Worm (Caenorhabditis elegans): ENCODE measurements around the gene str-89.

str-89 gene

DNA sequence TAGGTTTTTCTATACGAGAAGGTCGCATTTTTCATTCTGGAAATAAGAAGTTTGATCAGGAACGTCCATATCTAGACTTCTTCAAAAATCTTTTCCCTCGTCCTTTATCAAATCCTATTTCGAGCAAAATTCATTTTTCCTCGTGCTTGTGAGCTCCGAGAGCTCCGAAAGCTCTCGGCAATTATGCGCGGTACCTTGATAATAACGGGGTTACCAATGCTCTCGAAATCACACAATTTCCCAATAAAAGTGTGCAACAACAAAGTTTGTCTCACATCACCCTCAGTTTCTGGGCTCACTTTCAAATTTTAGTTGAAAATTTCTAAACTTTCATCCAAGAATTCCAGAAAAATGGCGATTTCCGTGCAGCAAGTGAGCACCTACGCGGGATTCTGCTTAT is at the start of gene str-89:
str-89 (plus strand) TSS at position 301 of the 400 bp plus-strand sequence.
- TF ChIP-seq ceh-32 (tag; optimal IDR thresholded peaks at IDR 0.05; ENCODE audit: poor library complexity) (no peak), nhr-10 (tag; optimal IDR thresholded peaks at IDR 0.05) (no peak), T26A8.4 (GFP tag; IDR thresholded peaks at IDR 0.05) (no peak), ceh-28 (tag; optimal IDR thresholded peaks at IDR 0.05) (no peak), ceh-62 (tag; optimal IDR thresholded peaks at IDR 0.05) (no peak), ceh-44 (GFP tag; IDR thresholded peaks at IDR 0.05) (no peak), nhr-102 (tag; optimal IDR thresholded peaks at IDR 0.05) (no peak), nhr-77 (tag; optimal IDR thresholded peaks at IDR 0.05) (no peak), zfp-3 (GFP tag; conservative IDR thresholded peaks at IDR 0.05) (no peak), arid-1 (GFP tag; conservative IDR thresholded peaks at IDR 0.05) (no peak), cey-2 (tag; optimal IDR thresholded peaks at IDR 0.05; ENCODE audit: borderline replicate concordance, insufficient read depth) (no peak), jun-1 (tag; optimal IDR thresholded peaks at IDR 0.05) (no peak), tag-97 (GFP tag; IDR thresholded peaks at IDR 0.05) (no peak), zip-11 (GFP tag; IDR thresholded peaks at IDR 0.05) (no peak), ctbp-1 (GFP tag; IDR thresholded peaks at IDR 0.05) (no peak), nhr-25 (tag; optimal IDR thresholded peaks at IDR 0.05; ENCODE audit: borderline replicate concordance, insufficient read depth) (no peak)

DNA sequence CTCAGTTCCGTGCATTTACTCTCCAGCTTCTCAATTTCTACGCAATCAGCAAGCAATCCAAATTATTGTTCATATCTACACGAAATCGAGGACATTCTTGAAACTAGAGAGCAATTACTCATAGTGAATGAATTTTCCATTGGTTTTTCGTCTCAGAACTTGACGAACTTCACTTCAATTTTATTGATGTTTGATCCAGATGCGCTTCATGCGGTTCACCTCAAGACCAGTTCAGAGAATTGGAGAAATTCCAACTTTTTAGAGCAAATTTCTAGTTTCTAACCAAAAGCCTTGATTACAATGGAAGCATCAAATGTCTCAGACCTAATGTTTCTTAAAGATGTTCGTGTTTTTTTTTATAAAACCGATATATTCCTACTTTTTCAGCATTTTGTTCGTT is 48.4 kb upstream of the str-89 start, which contains the start of gene Y6G8.8:
Y6G8.8 (plus strand) TSS at position 301 of the 400 bp plus-strand sequence.
- TF ChIP-seq aly-2 (tag; optimal IDR thresholded peaks at IDR 0.05) = no peak
- no peak for TF ChIP-seq Y105C5A.15 (GFP tag; IDR thresholded peaks at IDR 0.05)
- TF ChIP-seq F44E2.7 (GFP tag; IDR thresholded peaks at IDR 0.05) = no peak
- no peak for TF ChIP-seq T26A8.4 (GFP tag; IDR thresholded peaks at IDR 0.05)
- TF ChIP-seq nhr-25 (tag; optimal IDR thresholded peaks at IDR 0.05; ENCODE audit: borderline replicate concordance, insufficient read depth) = no peak
- no peak for TF ChIP-seq dmd-8 (GFP tag; IDR thresholded peaks at IDR 0.05)
- no peak for TF ChIP-seq zip-2 (tag; optimal IDR thresholded peaks at IDR 0.05)
- TF ChIP-seq mdl-1 (tag; optimal IDR thresholded peaks at IDR 0.05) = no peak
- no peak for TF ChIP-seq nhr-6 (tag; optimal IDR thresholded peaks at IDR 0.05)
- TF ChIP-seq pha-4 (GFP tag; IDR thresholded peaks at IDR 0.05) = no peak
- TF ChIP-seq pha-4 (tag; optimal IDR thresholded peaks at IDR 0.05) = no peak
- no peak for TF ChIP-seq madf-9 (GFP tag; conservative IDR thresholded peaks at IDR 0.05)
- no peak for TF ChIP-seq hmg-1.1 (GFP tag; IDR thresholded peaks at IDR 0.05)
- TF ChIP-seq ztf-11 (tag; optimal IDR thresholded peaks at IDR 0.05) = no peak
- TF ChIP-seq Y75B8A.6 (GFP tag; IDR thresholded peaks at IDR 0.05) = no peak

DNA sequence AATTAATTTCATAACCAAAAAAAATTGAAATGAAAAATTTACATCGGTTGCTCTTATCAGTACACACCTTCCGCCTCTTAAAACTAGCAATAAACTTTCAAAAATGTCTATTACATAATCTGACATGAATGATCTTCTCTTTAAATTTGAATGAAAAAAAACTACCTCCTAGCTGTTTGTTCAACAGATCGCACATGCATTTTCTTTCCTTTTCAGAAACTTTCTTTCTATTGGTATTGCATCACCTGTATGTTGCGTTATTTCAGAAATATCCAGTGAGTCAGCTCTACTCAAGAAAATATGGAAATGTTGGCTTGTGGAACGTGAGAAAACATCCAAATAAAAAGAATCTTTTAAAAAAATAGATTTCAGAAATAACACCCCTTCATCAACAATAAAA is 45.4 kb upstream of the str-89 start, which contains the start of gene F57G4.1:
F57G4.1 (plus strand) TSS at position 301 of the 400 bp plus-strand sequence.
- TF ChIP-seq nhr-41 (GFP tag; IDR thresholded peaks at IDR 0.05) = no peak
- no peak for TF ChIP-seq madf-5 (GFP tag; IDR thresholded peaks at IDR 0.05)
- no peak for TF ChIP-seq lin-29 (GFP tag; IDR thresholded peaks at IDR 0.05)
- TF ChIP-seq T20F7.1 (GFP tag; optimal IDR thresholded peaks at IDR 0.05) = no peak
- TF ChIP-seq ceh-82 (tag; optimal IDR thresholded peaks at IDR 0.05) = no peak
- TF ChIP-seq fos-1 (tag; optimal IDR thresholded peaks at IDR 0.05) = no peak

DNA sequence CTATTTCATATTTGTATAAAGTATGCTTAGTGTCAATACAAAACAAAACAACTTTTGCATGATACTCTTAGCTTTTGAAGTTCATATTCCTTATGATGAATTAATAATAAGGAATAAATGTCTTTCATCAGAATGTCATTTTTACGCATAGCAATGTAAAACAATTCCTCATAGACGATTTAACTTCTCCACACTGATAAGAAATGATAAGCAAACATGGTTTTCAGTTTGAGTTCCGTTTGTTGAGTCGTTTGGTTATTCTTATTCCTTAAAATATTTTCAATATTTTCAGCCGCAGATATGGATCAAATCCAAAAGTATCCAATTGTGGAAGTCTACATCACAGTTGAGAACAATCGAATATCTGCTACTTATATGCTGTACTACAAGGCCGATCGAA is 43.7 kb upstream of the str-89 start, which contains the start of gene F57G4.11:
F57G4.11 (plus strand) TSS at position 301 of the 400 bp plus-strand sequence.
- TF ChIP-seq ceh-20 (GFP tag; IDR thresholded peaks at IDR 0.05) = no peak
- no peak for TF ChIP-seq daf-8 (GFP tag; IDR thresholded peaks at IDR 0.05)
- TF ChIP-seq nhr-6 (tag; optimal IDR thresholded peaks at IDR 0.05) = no peak
- TF ChIP-seq nhr-25 (tag; optimal IDR thresholded peaks at IDR 0.05; ENCODE audit: borderline replicate concordance, insufficient read depth) = no peak
- TF ChIP-seq aly-2 (tag; optimal IDR thresholded peaks at IDR 0.05) = no peak
- no peak for TF ChIP-seq daf-16 (GFP tag; optimal IDR thresholded peaks at IDR 0.05)
- TF ChIP-seq daf-16 (tag; optimal IDR thresholded peaks at IDR 0.05) = no peak
- no peak for TF ChIP-seq lin-15B (tag; optimal IDR thresholded peaks at IDR 0.05)
- no peak for TF ChIP-seq unc-130 (GFP tag; optimal IDR thresholded peaks at IDR 0.05)
- no peak for TF ChIP-seq daf-19 (GFP tag; conservative IDR thresholded peaks at IDR 0.05)
- no peak for TF ChIP-seq egl-43 (GFP tag; IDR thresholded peaks at IDR 0.05)
